Worm (Caenorhabditis elegans): ENCODE results near the gene arl-1.

Gene arl-1

ce11 chrII:8566806-8567266, 15.0 kb upstream of the arl-1 start, which contains the start of gene F54C9.3 (continued):
- TF ChIP-seq F33H1.4 (GFP tag; IDR thresholded peaks at IDR 0.05) (no peak), lin-54 (GFP tag; optimal IDR thresholded peaks at IDR 0.05) (no peak), madf-3 (GFP tag; IDR thresholded peaks at IDR 0.05) (no peak), lin-40 (tag; optimal IDR thresholded peaks at IDR 0.05) (no peak), mes-4 (tag; optimal IDR thresholded peaks at IDR 0.05) (no peak), attf-5 (GFP tag; optimal IDR thresholded peaks at IDR 0.05) (peak; percentile 57), hsf-1 (GFP tag; IDR thresholded peaks at IDR 0.05) (no peak), attf-6 (GFP tag; IDR thresholded peaks at IDR 0.05) (no peak), B0261.1 (tag; optimal IDR thresholded peaks at IDR 0.05) (no peak), ccch-3 (GFP tag; optimal IDR thresholded peaks at IDR 0.05) (no peak), C17E4.6 (GFP tag; IDR thresholded peaks at IDR 0.05) (no peak), dox-1 (GFP tag; IDR thresholded peaks at IDR 0.05) (0 out of 2 replicates have a peak, but pooled peaks have one; percentile 32), nfya-1 (tag; optimal IDR thresholded peaks at IDR 0.05; ENCODE audit: borderline replicate concordance, insufficient read depth) (no peak), ets-4 (GFP tag; optimal IDR thresholded peaks at IDR 0.05) (peak; percentile 7), F49E8.2 (tag; optimal IDR thresholded peaks at IDR 0.05; ENCODE audit: insufficient read depth) (no peak), lin-26 (GFP tag; IDR thresholded peaks at IDR 0.05) (no peak), madf-10 (tag; optimal IDR thresholded peaks at IDR 0.05) (peak; percentile 12), nhr-80 (tag; optimal IDR thresholded peaks at IDR 0.05) (peak; percentile 93), ceh-91 (GFP tag; IDR thresholded peaks at IDR 0.05) (no peak), unc-62 (GFP tag; optimal IDR thresholded peaks at IDR 0.05) (peak; percentile 66), K11D2.4 (GFP tag; IDR thresholded peaks at IDR 0.05) (no peak), efl-1 (GFP tag; optimal IDR thresholded peaks at IDR 0.05) (no peak), nhr-90 (tag; optimal IDR thresholded peaks at IDR 0.05) (no peak), hmg-20 (GFP tag; IDR thresholded peaks at IDR 0.05) (no peak), sdz-38 (tag; optimal IDR thresholded peaks at IDR 0.05) (no peak), ekl-4 (GFP tag; IDR thresholded peaks at IDR 0.05) (no peak), lin-35 (GFP tag; optimal IDR thresholded peaks at IDR 0.05) (no peak), Y53F4B.3 (GFP tag; IDR thresholded peaks at IDR 0.05) (no peak), egl-18 (GFP tag; IDR thresholded peaks at IDR 0.05) (no peak)

- TF ChIP-seq dox-1 (GFP tag; IDR thresholded peaks at IDR 0.05) (0 out of 2 replicates have a peak, but pooled peaks have one; percentile 43), ceh-79 (tag; optimal IDR thresholded peaks at IDR 0.05) (peak; percentile 36), mes-4 (tag; optimal IDR thresholded peaks at IDR 0.05) (no peak), lsy-27 (tag; optimal IDR thresholded peaks at IDR 0.05; ENCODE audit: borderline replicate concordance, insufficient read depth) (no peak), F22D6.2 (tag; optimal IDR thresholded peaks at IDR 0.05) (no peak), F39B2.1 (GFP tag; IDR thresholded peaks at IDR 0.05) (no peak), ccch-3 (GFP tag; optimal IDR thresholded peaks at IDR 0.05) (no peak), ekl-4 (GFP tag; IDR thresholded peaks at IDR 0.05) (no peak), hmg-1.2 (GFP tag; IDR thresholded peaks at IDR 0.05) (no peak), aptf-2 (GFP tag; conservative IDR thresholded peaks at IDR 0.05) (no peak), pha-4 (tag; optimal IDR thresholded peaks at IDR 0.05) (no peak), D2030.7 (GFP tag; IDR thresholded peaks at IDR 0.05) (no peak), ztf-3 (GFP tag; optimal IDR thresholded peaks at IDR 0.05) (no peak), zfh-2 (GFP tag; conservative IDR thresholded peaks at IDR 0.05) (peak; percentile 56), madf-3 (GFP tag; IDR thresholded peaks at IDR 0.05) (0 out of 2 replicates have a peak, but pooled peaks have one; percentile 41), gei-17 (GFP tag; optimal IDR thresholded peaks at IDR 0.05) (no peak), snpc-1.3 (tag; optimal IDR thresholded peaks at IDR 0.05; ENCODE audit: insufficient read depth) (no peak), B0261.1 (tag; optimal IDR thresholded peaks at IDR 0.05) (no peak), ztf-25 (GFP tag; IDR thresholded peaks at IDR 0.05) (no peak), attf-3 (GFP tag; conservative IDR thresholded peaks at IDR 0.05) (0 out of 2 replicates have a peak, but pooled peaks have one; percentile 13), mcd-1 (GFP tag; IDR thresholded peaks at IDR 0.05) (no peak), tlf-1 (GFP tag; optimal IDR thresholded peaks at IDR 0.05) (no peak), ztf-22 (GFP tag; optimal IDR thresholded peaks at IDR 0.05) (no peak), dpff-1 (tag; optimal IDR thresholded peaks at IDR 0.05) (no peak)
Measured at ce11 chrII:8568234-8568969, 13.4 kb upstream of the arl-1 start.

Measured in whole organism, young adult.